Worm (Caenorhabditis elegans): ENCODE results near the gene DH11.5.

ce11 chrII:8027663-8028062 lies 51.3 kb downstream of the DH11.5 start, which contains the start of gene swsn-7:
- no peak for TF ChIP-seq flh-1 (GFP tag; optimal IDR thresholded peaks at IDR 0.05)
- TF ChIP-seq snpc-4 (tag; optimal IDR thresholded peaks at IDR 0.05), result no peak
- no peak for TF ChIP-seq nhr-237 (tag; optimal IDR thresholded peaks at IDR 0.05)
- TF ChIP-seq ceh-39 (tag; optimal IDR thresholded peaks at IDR 0.05), result no peak
- no peak for TF ChIP-seq unc-62 (GFP tag; optimal IDR thresholded peaks at IDR 0.05)
- no peak for TF ChIP-seq ztf-11 (tag; optimal IDR thresholded peaks at IDR 0.05)
- no peak for TF ChIP-seq nhr-28 (tag; optimal IDR thresholded peaks at IDR 0.05)
- no peak for TF ChIP-seq zip-8 (tag; optimal IDR thresholded peaks at IDR 0.05)
- TF ChIP-seq hlh-1 (tag; optimal IDR thresholded peaks at IDR 0.05), result no peak
